Fruit fly (Drosophila melanogaster): ENCODE data around the gene Coprox.

Coprox gene

DNA sequence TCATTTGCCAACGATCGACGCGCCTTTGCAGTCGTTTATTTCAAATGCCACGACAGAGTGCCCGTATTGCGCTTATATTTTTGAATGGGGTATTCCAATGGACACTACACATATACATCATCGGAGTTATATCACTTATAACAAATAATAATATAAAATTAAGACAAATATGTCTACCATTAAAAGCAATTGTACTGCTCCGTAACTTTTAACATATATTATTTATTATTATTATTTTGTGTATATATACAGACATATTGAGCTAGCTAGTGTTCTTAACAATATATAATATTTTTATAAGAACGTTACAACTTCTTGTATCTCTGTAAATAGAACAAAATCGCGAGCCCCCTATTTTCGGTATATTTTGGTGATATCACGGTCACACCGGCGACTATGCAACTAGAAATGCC, at the start of gene Coprox, which contains the start of gene sip2:
Coprox (plus strand) TSS at position 400 of the 413 bp plus-strand sequence.
sip2 (minus strand) TSS at position 53 of the 413 bp plus-strand sequence.
- TF ChIP-seq insv (optimal IDR thresholded peaks at IDR 0.05) (no peak), ttk (optimal IDR thresholded peaks at IDR 0.05) (no peak), Sin3A (optimal IDR thresholded peaks at IDR 0.05) (no peak), h (optimal IDR thresholded peaks at IDR 0.05) (no peak)

DNA sequence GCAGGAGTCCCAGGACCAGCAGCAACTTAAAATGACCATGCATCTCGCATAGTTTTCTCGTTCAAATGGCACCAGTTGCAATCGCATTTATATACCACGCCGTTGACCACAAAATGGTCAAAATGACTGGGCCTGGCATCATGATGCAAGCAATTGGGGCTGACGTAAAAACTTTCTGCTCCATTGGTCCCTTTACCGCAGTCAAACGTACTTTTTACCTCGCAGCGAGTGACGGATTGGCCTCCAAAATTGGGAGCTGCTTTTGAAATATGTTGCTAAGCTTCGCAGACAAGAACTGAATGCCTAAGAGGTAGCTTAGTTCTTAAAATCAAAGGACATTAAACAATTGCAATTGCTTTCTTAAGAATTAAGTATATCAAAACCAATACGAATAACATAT, 47.9 kb upstream of the Coprox start, which contains the start of gene CG32829:
CG32829 (minus strand) TSS at position 101 of the 400 bp plus-strand sequence.
- TF ChIP-seq Sin3A (optimal IDR thresholded peaks at IDR 0.05) (no peak), h (optimal IDR thresholded peaks at IDR 0.05) (no peak), psq (optimal IDR thresholded peaks at IDR 0.05) (no peak), insv (optimal IDR thresholded peaks at IDR 0.05) (no peak), ttk (optimal IDR thresholded peaks at IDR 0.05) (no peak), Myc (optimal IDR thresholded peaks at IDR 0.05) (no peak)

DNA sequence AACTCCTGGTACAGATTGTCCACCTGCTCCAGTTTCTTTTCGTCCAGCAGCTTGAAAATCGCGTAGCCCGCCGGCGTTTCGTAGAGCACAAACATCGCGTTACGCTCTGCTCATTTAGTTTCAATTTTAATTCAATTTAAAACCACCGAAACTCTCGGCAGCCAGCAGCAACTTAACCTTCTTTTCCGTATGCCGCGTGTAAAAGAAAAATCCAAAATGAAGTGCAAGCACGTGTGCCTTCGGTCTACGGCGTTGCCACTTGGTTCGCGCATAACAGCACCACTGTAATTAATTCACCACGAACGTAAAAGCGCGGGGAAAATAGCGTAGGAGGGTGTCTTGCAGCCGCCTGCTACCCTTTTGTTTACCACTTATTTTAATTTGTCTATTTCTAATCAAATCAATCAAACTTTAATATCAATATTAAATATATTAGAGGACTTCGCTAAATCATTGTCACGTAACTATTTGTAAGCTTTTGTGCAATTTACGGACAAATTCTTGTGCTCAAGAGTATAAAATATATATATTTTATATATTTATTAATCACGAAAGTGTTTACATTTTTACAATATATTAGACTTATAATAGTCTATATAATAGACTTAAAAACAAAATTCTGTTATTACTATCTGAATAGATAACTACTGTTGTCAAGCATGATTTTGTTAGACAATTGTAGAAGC, 45.6 kb upstream of the Coprox start, which contains the start of gene nop5:
nop5 (minus strand) TSS at position 227 of the 686 bp plus-strand sequence.
- no peak for TF ChIP-seq Myc (optimal IDR thresholded peaks at IDR 0.05)
- TF ChIP-seq psq (optimal IDR thresholded peaks at IDR 0.05), result no peak
- no peak for TF ChIP-seq ttk (optimal IDR thresholded peaks at IDR 0.05)
- TF ChIP-seq insv (optimal IDR thresholded peaks at IDR 0.05), result no peak
- TF ChIP-seq Sin3A (optimal IDR thresholded peaks at IDR 0.05), result no peak

DNA sequence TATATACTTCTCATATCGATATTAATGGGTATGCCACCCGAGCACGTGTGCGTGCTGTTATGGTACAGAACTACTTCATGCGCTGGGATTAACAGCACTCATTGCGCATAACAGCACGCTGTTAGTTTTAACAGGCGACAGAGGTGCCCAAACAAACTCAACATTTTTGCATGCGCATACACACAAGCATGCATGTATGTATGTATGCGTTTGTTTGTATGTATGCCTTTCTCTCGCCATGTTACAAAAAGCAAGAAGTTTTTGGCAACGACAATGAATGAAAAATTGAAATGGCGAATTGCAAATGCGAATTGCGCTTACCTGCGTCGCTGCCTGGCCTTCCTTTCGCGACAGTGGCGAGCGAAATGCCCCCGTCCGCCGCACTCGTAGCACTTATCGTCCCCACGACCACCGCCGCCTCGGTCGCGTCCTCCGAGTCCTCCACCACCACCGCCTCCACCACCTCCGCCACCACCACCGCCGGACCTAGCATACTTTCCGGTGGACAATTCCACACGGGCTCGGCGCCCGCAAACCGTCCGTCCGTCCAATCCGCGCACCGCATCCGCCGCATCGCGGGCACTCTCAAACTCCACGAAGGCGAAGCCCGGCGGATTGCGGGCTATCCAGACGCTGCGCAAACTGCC, 44.9 kb upstream of the Coprox start:
- TF ChIP-seq Sin3A (optimal IDR thresholded peaks at IDR 0.05) (no peak), Myc (optimal IDR thresholded peaks at IDR 0.05) (no peak), h (optimal IDR thresholded peaks at IDR 0.05) (no peak), ttk (optimal IDR thresholded peaks at IDR 0.05) (no peak), psq (optimal IDR thresholded peaks at IDR 0.05) (no peak), insv (optimal IDR thresholded peaks at IDR 0.05) (no peak)

DNA sequence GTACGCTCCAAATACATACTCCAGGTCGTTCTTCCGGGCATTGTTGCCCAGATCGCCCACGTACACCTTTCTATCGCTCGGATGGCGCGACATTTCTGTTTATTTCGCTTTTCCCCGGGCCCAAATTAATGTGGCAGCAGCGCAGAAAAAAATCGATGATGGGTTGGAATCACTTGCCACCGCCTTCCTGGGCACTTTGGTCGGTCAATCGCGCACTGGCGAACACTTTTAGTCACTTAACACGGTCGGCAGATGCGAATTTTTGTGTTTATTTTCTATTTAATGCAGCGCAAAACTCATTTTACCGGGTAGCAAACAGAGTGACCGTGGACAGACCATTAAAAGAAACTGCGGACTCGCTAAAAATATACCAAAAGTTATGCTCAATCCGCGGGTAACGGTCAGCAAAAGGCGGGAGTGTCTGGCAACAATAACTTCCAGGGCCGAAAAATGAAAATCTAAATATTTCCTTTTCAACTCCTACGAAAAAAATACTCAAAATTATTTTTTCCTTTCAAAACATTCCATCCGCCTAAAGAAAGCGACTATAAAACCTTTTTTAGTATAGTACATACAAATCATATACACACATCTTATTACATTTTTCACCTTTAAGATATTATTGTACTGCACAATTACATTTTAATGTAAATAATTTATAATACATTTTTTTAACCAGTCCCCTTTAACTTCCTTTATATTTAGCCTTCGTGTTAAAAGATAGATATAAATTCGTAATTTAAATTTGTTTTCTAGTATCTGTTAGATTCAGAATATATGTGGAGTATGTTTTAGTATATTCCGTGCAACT, 44.2 kb upstream of the Coprox start, which contains the start of gene x16:
x16 (minus strand) TSS at position 361 of the 811 bp plus-strand sequence.
- TF ChIP-seq insv (optimal IDR thresholded peaks at IDR 0.05) (no peak), h (optimal IDR thresholded peaks at IDR 0.05) (no peak), ttk (optimal IDR thresholded peaks at IDR 0.05) (no peak), psq (optimal IDR thresholded peaks at IDR 0.05) (no peak), Sin3A (optimal IDR thresholded peaks at IDR 0.05) (no peak), Myc (optimal IDR thresholded peaks at IDR 0.05) (no peak)

DNA sequence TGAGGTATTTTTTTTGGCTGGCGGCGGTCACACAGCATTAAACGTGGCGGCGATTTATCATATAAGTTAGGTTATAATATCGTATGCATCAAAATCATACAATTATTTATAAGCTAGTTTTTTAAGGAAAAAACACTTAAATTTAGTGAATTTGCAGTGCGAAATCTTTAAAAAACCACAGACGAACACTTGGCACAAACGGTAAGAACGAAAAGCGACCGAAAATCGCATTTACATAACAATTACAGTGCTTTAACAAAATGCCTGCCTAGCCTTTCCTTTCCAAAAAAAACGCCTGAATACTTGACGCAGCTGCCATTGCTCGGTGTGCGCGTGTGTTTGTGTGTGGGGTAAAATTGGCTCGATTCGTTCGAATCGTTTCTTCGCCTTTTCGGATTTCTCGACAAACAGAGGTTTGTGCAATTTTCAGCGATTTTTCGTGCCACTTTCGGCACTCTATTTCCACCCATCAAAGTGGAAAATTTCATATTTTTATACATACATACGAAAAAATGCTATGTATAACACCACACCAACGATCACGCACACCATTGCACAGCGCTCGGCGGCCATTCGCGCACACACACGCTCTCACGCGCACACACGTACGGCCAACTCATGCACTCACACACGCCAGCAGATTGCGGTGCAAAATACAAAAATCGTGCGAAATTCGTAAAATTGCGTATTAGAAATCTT, 43.4 kb upstream of the Coprox start, which contains the start of gene Hrb27C:
Hrb27C (plus strand) TSS at position 44 of the 699 bp plus-strand sequence.
- TF ChIP-seq insv (optimal IDR thresholded peaks at IDR 0.05) (no peak), Sin3A (optimal IDR thresholded peaks at IDR 0.05) (no peak), h (optimal IDR thresholded peaks at IDR 0.05) (no peak), psq (optimal IDR thresholded peaks at IDR 0.05) (no peak)

DNA sequence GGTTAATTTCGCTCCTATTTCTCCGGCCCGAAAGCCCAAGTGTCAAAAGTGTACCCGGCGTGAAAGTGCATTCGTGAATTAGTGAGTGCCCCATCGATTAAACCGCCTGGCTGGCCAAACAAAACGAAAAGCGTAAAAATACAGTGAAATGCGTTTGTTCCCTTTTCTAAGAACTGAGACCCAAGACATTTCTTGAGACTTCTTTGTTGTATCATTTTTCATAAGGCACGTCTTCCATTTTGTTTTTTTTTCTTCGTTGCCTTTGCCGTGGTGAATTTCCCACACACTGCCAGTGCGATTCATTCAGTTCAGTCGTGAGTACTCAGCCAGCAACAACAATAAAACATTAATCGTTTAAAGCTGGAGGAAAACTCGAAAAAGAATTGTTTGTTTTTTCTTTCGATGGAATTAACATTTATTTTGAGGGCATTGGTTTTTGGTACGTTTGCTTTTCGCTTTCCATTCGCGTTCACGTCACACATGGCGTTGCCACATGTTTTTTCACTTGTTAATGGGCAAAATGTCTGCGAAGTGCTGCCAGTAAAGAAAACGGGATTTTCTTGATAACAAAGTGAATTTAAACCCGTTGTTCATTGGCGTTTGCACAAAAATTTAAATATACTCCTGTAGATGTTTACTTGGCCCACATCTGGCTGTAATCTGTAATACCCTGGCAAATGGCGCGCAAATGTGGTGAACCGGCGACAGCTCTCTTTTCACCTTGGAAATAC, 42.7 kb upstream of the Coprox start:
- no peak for TF ChIP-seq insv (optimal IDR thresholded peaks at IDR 0.05)
- TF ChIP-seq psq (optimal IDR thresholded peaks at IDR 0.05), result no peak
- TF ChIP-seq h (optimal IDR thresholded peaks at IDR 0.05), result no peak
- TF ChIP-seq ttk (optimal IDR thresholded peaks at IDR 0.05), result no peak
- TF ChIP-seq Sin3A (optimal IDR thresholded peaks at IDR 0.05), result no peak
- TF ChIP-seq Myc (optimal IDR thresholded peaks at IDR 0.05), result no peak

DNA sequence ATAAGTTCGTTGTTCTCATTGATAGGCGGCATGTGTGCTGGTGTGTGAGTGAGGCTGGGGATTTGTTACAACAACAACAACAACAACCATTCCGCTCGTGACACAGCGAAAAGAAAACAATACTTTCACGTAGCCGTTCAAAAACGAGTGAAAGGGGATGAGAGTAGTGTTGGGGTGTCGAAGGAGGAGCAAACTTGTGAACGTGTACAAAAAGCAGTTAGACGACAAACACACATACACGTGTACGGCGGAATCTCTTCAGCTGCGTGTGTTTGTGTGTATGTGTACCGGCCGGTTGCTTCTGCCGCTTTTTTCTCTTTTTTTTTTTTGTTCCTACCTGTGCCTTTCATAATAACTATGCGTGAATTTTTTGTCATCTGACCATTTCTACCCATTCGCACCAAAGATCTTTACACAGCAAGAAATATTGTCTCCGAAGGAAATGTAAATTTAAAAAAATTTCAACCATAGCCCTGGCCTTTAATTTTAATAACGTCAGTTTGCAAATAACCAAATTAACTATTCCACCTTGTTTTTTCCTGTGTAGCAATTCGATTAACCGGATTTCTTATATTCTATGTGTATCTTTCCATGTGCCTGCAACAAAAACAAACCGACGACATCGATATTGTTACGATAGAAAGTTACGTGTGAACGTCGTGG, 42.0 kb upstream of the Coprox start:
- no peak for TF ChIP-seq insv (optimal IDR thresholded peaks at IDR 0.05)
- no peak for TF ChIP-seq h (optimal IDR thresholded peaks at IDR 0.05)
- TF ChIP-seq Myc (optimal IDR thresholded peaks at IDR 0.05), result no peak
- no peak for TF ChIP-seq psq (optimal IDR thresholded peaks at IDR 0.05)
- no peak for TF ChIP-seq ttk (optimal IDR thresholded peaks at IDR 0.05)
- no peak for TF ChIP-seq Sin3A (optimal IDR thresholded peaks at IDR 0.05)

DNA sequence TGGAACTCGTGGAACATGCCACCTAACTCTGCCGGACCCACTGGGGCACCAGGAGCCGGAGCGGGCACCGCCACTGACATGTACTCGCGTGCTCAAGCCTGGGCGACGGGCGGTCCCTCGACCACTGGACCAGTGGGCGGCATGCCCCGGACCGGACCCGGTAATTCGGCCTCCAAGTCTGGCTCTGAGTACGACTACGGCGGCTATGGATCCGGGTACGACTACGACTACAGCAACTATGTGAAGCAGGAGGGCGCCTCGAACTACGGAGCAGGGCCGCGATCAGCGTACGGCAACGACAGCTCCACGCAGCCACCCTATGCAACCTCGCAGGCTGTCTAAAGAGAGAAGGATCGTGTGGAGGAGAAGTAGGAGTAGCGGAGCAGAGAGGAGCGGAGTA, 39.1 kb upstream of the Coprox start:
- TF ChIP-seq psq (optimal IDR thresholded peaks at IDR 0.05), result no peak
- TF ChIP-seq Sin3A (optimal IDR thresholded peaks at IDR 0.05), result no peak
- TF ChIP-seq insv (optimal IDR thresholded peaks at IDR 0.05), result no peak
- TF ChIP-seq ttk (optimal IDR thresholded peaks at IDR 0.05), result no peak
- no peak for TF ChIP-seq h (optimal IDR thresholded peaks at IDR 0.05)
- TF ChIP-seq Myc (optimal IDR thresholded peaks at IDR 0.05), result no peak

DNA sequence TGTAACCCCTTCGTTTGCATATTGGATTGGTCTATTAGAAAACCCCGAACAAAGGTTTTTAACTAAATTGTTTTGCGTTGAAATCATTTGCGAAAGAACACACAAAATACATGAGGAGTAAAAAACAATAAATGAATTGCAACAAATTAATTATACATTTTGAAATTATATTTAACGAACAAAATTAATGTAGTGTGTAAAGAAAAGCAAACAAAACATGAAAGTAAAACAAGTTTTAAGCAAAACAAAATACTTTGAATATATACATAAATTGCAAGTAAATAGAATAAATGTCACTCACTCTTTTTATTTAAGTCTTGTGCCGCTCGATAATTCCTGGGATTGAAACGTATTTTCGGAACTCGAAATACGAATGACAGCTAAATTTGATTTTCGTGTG, 32.4 kb upstream of the Coprox start, which contains the start of gene CG43232:
CG43232 (plus strand) TSS at position 301 of the 400 bp plus-strand sequence.
- TF ChIP-seq psq (optimal IDR thresholded peaks at IDR 0.05) (no peak), h (optimal IDR thresholded peaks at IDR 0.05) (no peak), insv (optimal IDR thresholded peaks at IDR 0.05) (no peak)
